Worm (Caenorhabditis elegans): ENCODE data around the gene spp-3.

- no peak for TF ChIP-seq ztf-11 (tag; optimal IDR thresholded peaks at IDR 0.05)
- TF ChIP-seq M03D4.4 (tag; optimal IDR thresholded peaks at IDR 0.05), result no peak
- TF ChIP-seq sptf-1 (tag; optimal IDR thresholded peaks at IDR 0.05), result no peak
- no peak for TF ChIP-seq snpc-4 (tag; optimal IDR thresholded peaks at IDR 0.05)
- TF ChIP-seq blmp-1 (tag; optimal IDR thresholded peaks at IDR 0.05), result no peak
- no peak for TF ChIP-seq elt-1 (tag; optimal IDR thresholded peaks at IDR 0.05; ENCODE audit: borderline replicate concordance, insufficient read depth)
- TF ChIP-seq nhr-12 (tag; optimal IDR thresholded peaks at IDR 0.05), result no peak
- no peak for TF ChIP-seq unc-62 (GFP tag; optimal IDR thresholded peaks at IDR 0.05)
- TF ChIP-seq mab-5 (tag; optimal IDR thresholded peaks at IDR 0.05), result no peak
- no peak for TF ChIP-seq lsy-2 (tag; optimal IDR thresholded peaks at IDR 0.05)
- no peak for TF ChIP-seq lin-13 (tag; optimal IDR thresholded peaks at IDR 0.05)
- TF ChIP-seq nhr-237 (tag; optimal IDR thresholded peaks at IDR 0.05), result no peak
These were observed 12.0 kb upstream of the spp-3 start, which contains the start of gene sng-1 for ce11 chrX:7326967-7327651.
